Worm (Caenorhabditis elegans) whole organism, L2 larva: ENCODE data around the gene lgc-43.

Experiments
- dmd-4 ChIP-seq: sonication (generic microtip); optimal IDR thresholded peaks from 2 replicates; lab custom pipeline; 2017; ENCODE audit warnings: missing biosample characterization, missing genetic modification characterization
- mab-5 ChIP-seq: fragments of 150-350 bp; optimal IDR thresholded peaks from 2 replicates; lab custom pipeline; 2014; ENCODE audit warnings: missing biosample characterization, missing genetic modification characterization
- zag-1 ChIP-seq: fragments of 150-350 bp; optimal IDR thresholded peaks from 2 replicates; lab custom pipeline; 2014; ENCODE audit warnings: missing biosample characterization, missing genetic modification characterization
- ztf-1 ChIP-seq: fragments of 200-800 bp; sonication (Bioruptor generic); conservative IDR thresholded peaks from 2 replicates; pipeline ENCODE4 v1.3.6; 2022; ENCODE audit warnings: missing genetic modification characterization, missing compliant biosample characterization

DNA sequence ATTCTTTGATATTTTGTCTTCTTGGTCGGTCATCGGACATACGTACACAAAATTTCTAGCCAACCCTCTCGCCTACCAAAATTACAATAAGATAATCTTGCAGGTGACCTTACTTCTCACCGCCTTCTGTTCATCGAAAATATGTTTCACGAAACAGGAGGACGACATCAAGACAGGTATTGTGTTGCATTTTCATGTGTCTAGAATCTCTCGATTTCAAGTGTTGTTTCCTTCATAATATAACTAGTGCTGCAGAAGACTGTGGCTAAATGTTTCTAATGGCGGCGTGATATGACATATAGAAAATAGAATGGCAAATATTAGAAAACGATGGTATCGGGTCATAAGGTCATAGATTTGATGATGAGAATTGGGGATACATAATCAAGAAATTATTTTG, 38.6 kb downstream of the lgc-43 start:
- TF ChIP-seq dmd-4 (tag; lab: Kevin White, UChicago) (no peak), zag-1 (tag; lab: Kevin White, UChicago) (no peak), ztf-1 (GFP tag; lab: Robert Waterston, UW) (no peak), mab-5 (tag; lab: Kevin White, UChicago) (no peak)
